Worm (Caenorhabditis elegans) whole organism, young adult: ENCODE measurements around the gene idpa-2.

Experiments
- B0035.1 ChIP-seq: sonication (generic microtip); optimal IDR thresholded peaks from 2 replicates; lab custom pipeline; 2016; ENCODE audit warnings: missing genetic modification characterization, mild to moderate bottlenecking, missing compliant biosample characterization, missing genotype, missing genetic modification reagents
- C06A6.2 ChIP-seq: fragments of 200-800 bp; sonication (Bioruptor generic); conservative IDR thresholded peaks from 2 replicates; pipeline ENCODE4 v1.3.6; 2022; ENCODE audit warnings: missing genetic modification characterization, missing compliant biosample characterization
- F22D6.2 ChIP-seq: sonication (generic microtip); optimal IDR thresholded peaks from 2 replicates; lab custom pipeline; 2016; ENCODE audit warnings: mild to moderate bottlenecking, missing genetic modification characterization, missing compliant biosample characterization
- F33H1.4 ChIP-seq: fragments of 200-800 bp; sonication (Bioruptor generic); IDR thresholded peaks from 2 replicates; pipeline ENCODE4 v1.3.6; 2022; ENCODE audit warnings: missing genetic modification reagents, missing genetic modification characterization, missing compliant biosample characterization
- F52B5.7 ChIP-seq: sonication (generic microtip); optimal IDR thresholded peaks from 2 replicates; lab custom pipeline; 2016; ENCODE audit warnings: mild to moderate bottlenecking, missing genetic modification characterization, missing compliant biosample characterization
- K11D2.4 ChIP-seq: fragments of 200-800 bp; sonication (Bioruptor generic); IDR thresholded peaks from 2 replicates; pipeline ENCODE4 v1.3.6; 2022; ENCODE audit warnings: missing genetic modification reagents, missing genetic modification characterization, missing compliant biosample characterization
- K12H6.12 ChIP-seq: fragments of 200-800 bp; sonication (Bioruptor generic); optimal IDR thresholded peaks from 2 replicates; lab custom pipeline; 2018; ENCODE audit warnings: mild to moderate bottlenecking, missing genetic modification characterization, missing compliant biosample characterization
- Y53G8AR.9 ChIP-seq: fragments of 200-800 bp; sonication (Bioruptor generic); conservative IDR thresholded peaks from 2 replicates; pipeline ENCODE4 v1.3.6; 2022; ENCODE audit warnings: missing genetic modification reagents, missing genetic modification characterization, missing compliant biosample characterization
- ZK185.1 ChIP-seq: sonication (generic microtip); optimal IDR thresholded peaks from 2 replicates; lab custom pipeline; 2016; ENCODE audit warnings: mild to moderate bottlenecking, missing genetic modification characterization, missing compliant biosample characterization; ENCODE audit not compliant: poor library complexity, severe bottlenecking
- ama-1 ChIP-seq, 3 experiments: fragments of 150-350 bp in 1 of 3; sonication (generic microtip) in 2 of 3; optimal IDR thresholded peaks; 2 replicates each; lab custom pipeline; 2014 to 2018; ENCODE audit warnings: missing biosample characterization in 2 of 3, missing genetic modification characterization in 2 of 3, missing genetic modification reagents in 2 of 3
- athp-1 ChIP-seq: sonication (generic microtip); optimal IDR thresholded peaks from 2 replicates; lab custom pipeline; 2017; ENCODE audit warnings: mild to moderate bottlenecking, missing genetic modification characterization, missing compliant biosample characterization
- attf-5 ChIP-seq: fragments of 200-800 bp; sonication (Bioruptor generic); optimal IDR thresholded peaks from 2 replicates; lab custom pipeline; 2018; ENCODE audit warnings: mild to moderate bottlenecking, missing genetic modification characterization, missing compliant biosample characterization
- attf-6 ChIP-seq: fragments of 200-800 bp; sonication (Bioruptor generic); IDR thresholded peaks from 2 replicates; pipeline ENCODE4 v1.3.6; 2022; ENCODE audit warnings: missing genetic modification reagents, missing genetic modification characterization, missing compliant biosample characterization
- ccch-3 ChIP-seq: fragments of 200-800 bp; sonication (Bioruptor generic); optimal IDR thresholded peaks from 2 replicates; lab custom pipeline; 2018; ENCODE audit warnings: mild to moderate bottlenecking, missing genetic modification characterization, missing compliant biosample characterization
- cebp-1 ChIP-seq, 2 experiments: fragments of 200-800 bp in 1 of 2; sonication (Bioruptor generic) in 1 of 2; sonication (generic microtip) in 1 of 2; IDR thresholded peaks in 1 of 2; optimal IDR thresholded peaks in 1 of 2; 2 replicates each; pipeline versions ENCODE4 v1.3.6 to Lab custom; 2017 to 2022; ENCODE audit warnings: missing compliant biosample characterization in 2 of 2, missing genetic modification characterization in 2 of 2, mild to moderate bottlenecking in 1 of 2, missing genetic modification reagents in 1 of 2, moderate library complexity in 1 of 2
- ceh-58 ChIP-seq: fragments of 200-800 bp; sonication (Bioruptor generic); IDR thresholded peaks from 2 replicates; pipeline ENCODE4 v1.3.6; 2022; ENCODE audit warnings: missing genetic modification characterization, missing compliant biosample characterization
- dox-1 ChIP-seq: fragments of 200-800 bp; sonication (Bioruptor generic); IDR thresholded peaks from 2 replicates; pipeline ENCODE4 v1.3.6; 2022; ENCODE audit warnings: missing genetic modification reagents, missing genetic modification characterization, missing compliant biosample characterization
- dpl-1 ChIP-seq: fragments of 150-350 bp; optimal IDR thresholded peaks from 2 replicates; lab custom pipeline; 2014; ENCODE audit warnings: missing biosample characterization, missing genetic modification reagents, missing genetic modification characterization
- efl-1 ChIP-seq: fragments of 150-350 bp; optimal IDR thresholded peaks from 2 replicates; lab custom pipeline; 2014; ENCODE audit warnings: missing biosample characterization, missing genetic modification reagents, missing genetic modification characterization
- him-1 ChIP-seq: sonication (generic microtip); optimal IDR thresholded peaks from 2 replicates; lab custom pipeline; 2016; ENCODE audit warnings: missing genotype, missing genetic modification reagents, missing genetic modification characterization, missing compliant biosample characterization
- hlh-12 ChIP-seq: sonication (generic microtip); optimal IDR thresholded peaks from 2 replicates; lab custom pipeline; 2016; ENCODE audit warnings: missing genetic modification characterization, missing compliant biosample characterization
- hmg-1.2 ChIP-seq: fragments of 200-800 bp; sonication (Bioruptor generic); IDR thresholded peaks from 2 replicates; pipeline ENCODE4 v1.3.6; 2022; ENCODE audit warnings: missing genetic modification reagents, missing genetic modification characterization, missing compliant biosample characterization
- lag-1 ChIP-seq: fragments of 200-800 bp; sonication (Bioruptor generic); IDR thresholded peaks from 2 replicates; pipeline ENCODE4 v1.3.6; 2022; ENCODE audit warnings: missing genetic modification reagents, missing genetic modification characterization, missing compliant biosample characterization
- let-607 ChIP-seq, 2 experiments: fragments of 200-800 bp in 1 of 2; sonication (Bioruptor generic) in 1 of 2; sonication (generic microtip) in 1 of 2; optimal IDR thresholded peaks; 2 replicates each; lab custom pipeline; 2016 to 2018; ENCODE audit warnings: mild to moderate bottlenecking in 2 of 2, missing compliant biosample characterization in 2 of 2, missing genetic modification characterization in 2 of 2, moderate library complexity in 2 of 2, missing genotype in 1 of 2
- lin-35 ChIP-seq, 3 experiments: fragments of 150-350 bp in 2 of 3; sonication (generic microtip) in 1 of 3; optimal IDR thresholded peaks; 2 replicates each; lab custom pipeline; 2014 to 2018; ENCODE audit warnings: missing biosample characterization in 3 of 3, missing genetic modification characterization in 3 of 3, missing genetic modification reagents in 3 of 3
- lin-40 ChIP-seq: sonication (generic microtip); optimal IDR thresholded peaks from 2 replicates; lab custom pipeline; 2016; ENCODE audit warnings: missing genetic modification characterization, mild to moderate bottlenecking, missing compliant biosample characterization, missing genotype, missing genetic modification reagents
- lsl-1 ChIP-seq: fragments of 200-800 bp; sonication (Bioruptor generic); optimal IDR thresholded peaks from 2 replicates; lab custom pipeline; 2018; ENCODE audit warnings: mild to moderate bottlenecking, missing genetic modification characterization, moderate library complexity, missing compliant biosample characterization
- mcd-1 ChIP-seq: fragments of 200-800 bp; sonication (Bioruptor generic); IDR thresholded peaks from 2 replicates; pipeline ENCODE4 v1.3.6; 2022; ENCODE audit warnings: missing genetic modification reagents, missing genetic modification characterization, missing compliant biosample characterization
- nfya-1 ChIP-seq: sonication (generic microtip); optimal IDR thresholded peaks from 2 replicates; lab custom pipeline; 2017; ENCODE audit warnings: antibody characterized with exemption, missing compliant biosample characterization, missing genetic modification characterization, borderline replicate concordance; ENCODE audit not compliant: insufficient read depth
- nfyb-1 ChIP-seq: fragments of 200-800 bp; sonication (Bioruptor generic); IDR thresholded peaks from 2 replicates; pipeline ENCODE4 v1.3.6; 2022; ENCODE audit warnings: missing genetic modification reagents, missing genetic modification characterization, missing compliant biosample characterization
- nhr-179 ChIP-seq: sonication (generic microtip); optimal IDR thresholded peaks from 2 replicates; lab custom pipeline; 2016; ENCODE audit warnings: mild to moderate bottlenecking, missing genetic modification characterization, missing compliant biosample characterization
- nhr-80 ChIP-seq: sonication (generic microtip); optimal IDR thresholded peaks from 2 replicates; lab custom pipeline; 2016; ENCODE audit warnings: missing genetic modification characterization, missing compliant biosample characterization
- rcor-1 ChIP-seq: fragments of 200-800 bp; sonication (Bioruptor generic); IDR thresholded peaks from 2 replicates; pipeline ENCODE4 v1.3.6; 2022; ENCODE audit warnings: missing genetic modification reagents, missing genetic modification characterization, missing compliant biosample characterization
- repo-1 ChIP-seq: sonication (generic microtip); optimal IDR thresholded peaks from 2 replicates; lab custom pipeline; 2017; ENCODE audit warnings: mild to moderate bottlenecking, missing genetic modification characterization, missing compliant biosample characterization
- snpc-1.1 ChIP-seq: sonication (generic microtip); optimal IDR thresholded peaks from 2 replicates; lab custom pipeline; 2017; ENCODE audit warnings: missing genetic modification characterization, mild to moderate bottlenecking, missing compliant biosample characterization, antibody characterized with exemption, moderate library complexity, missing genotype, missing genetic modification reagents; ENCODE audit not compliant: insufficient read depth
- snpc-1.3 ChIP-seq: sonication (generic microtip); optimal IDR thresholded peaks from 2 replicates; lab custom pipeline; 2017; ENCODE audit warnings: missing genetic modification characterization, mild to moderate bottlenecking, missing compliant biosample characterization, antibody characterized with exemption, moderate library complexity, missing genotype, missing genetic modification reagents; ENCODE audit not compliant: insufficient read depth
- snpc-4 ChIP-seq, 5 experiments: fragments of 150-350 bp in 1 of 5; sonication (generic microtip) in 4 of 5; optimal IDR thresholded peaks; 2 replicates each; lab custom pipeline; 2014 to 2018; ENCODE audit warnings: missing genetic modification characterization in 5 of 5, missing biosample characterization in 3 of 5, antibody characterized with exemption in 2 of 5, mild to moderate bottlenecking in 2 of 5, missing compliant biosample characterization in 2 of 5, missing genotype in 2 of 5, moderate library complexity in 2 of 5, missing genetic modification reagents in 1 of 5
- tbp1 ChIP-seq: fragments of 200-800 bp; sonication (Bioruptor generic); optimal IDR thresholded peaks from 2 replicates; lab custom pipeline; 2018; ENCODE audit warnings: mild to moderate bottlenecking, missing genetic modification characterization, missing compliant biosample characterization
- tbx-9 ChIP-seq: sonication (generic microtip); optimal IDR thresholded peaks from 2 replicates; lab custom pipeline; 2016; ENCODE audit warnings: borderline replicate concordance, missing genetic modification characterization, inconsistent platforms, missing compliant biosample characterization
- ztf-22 ChIP-seq: fragments of 200-800 bp; sonication (Bioruptor generic); optimal IDR thresholded peaks from 2 replicates; lab custom pipeline; 2018; ENCODE audit warnings: mild to moderate bottlenecking, missing genetic modification characterization, moderate library complexity, missing compliant biosample characterization
- ztf-26 ChIP-seq: sonication (generic microtip); optimal IDR thresholded peaks from 2 replicates; lab custom pipeline; 2017; ENCODE audit warnings: missing genetic modification characterization, missing compliant biosample characterization
- ztf-28 ChIP-seq: fragments of 200-800 bp; sonication (Bioruptor generic); IDR thresholded peaks from 2 replicates; pipeline ENCODE4 v1.3.6; 2022; ENCODE audit warnings: missing genetic modification reagents, missing genetic modification characterization, missing compliant biosample characterization

idpa-2 gene

ce11 chrII:8787376-8787775 is 5.2 kb downstream of the idpa-2 start (continued):
- TF ChIP-seq K12H6.12 (tag; lab: Kevin White, UChicago) (peak; percentile 78), Y53G8AR.9 (peak; percentile 66), C06A6.2 (GFP tag; lab: Robert Waterston, UW) (peak; percentile 75), him-1 (tag; lab: Kevin White, UChicago) (no peak), tbp1 (peak; percentile 62), efl-1 (GFP tag; lab: Kevin White, UChicago) (no peak), hlh-12 (tag; lab: Kevin White, UChicago) (no peak)

- no peak for TF ChIP-seq attf-6 (GFP tag; lab: Robert Waterston, UW)
- TF ChIP-seq F52B5.7 (tag; lab: Kevin White, UChicago): no peak
- TF ChIP-seq nfya-1 (tag; lab: Kevin White, UChicago): no peak
- TF ChIP-seq ztf-22: no peak
- no peak for TF ChIP-seq dpl-1
- no peak for TF ChIP-seq F22D6.2 (tag; lab: Kevin White, UChicago)
- no peak for TF ChIP-seq ccch-3
- no peak for TF ChIP-seq ztf-26
- TF ChIP-seq nhr-80 (tag; lab: Kevin White, UChicago): no peak
- TF ChIP-seq rcor-1 (GFP tag; lab: Robert Waterston, UW): no peak
- TF ChIP-seq nfyb-1: peak; percentile 45; the same call in 1 of the 2 replicates
- TF ChIP-seq hmg-1.2 (GFP tag; lab: Robert Waterston, UW): 0 out of 2 replicates have a peak, but pooled peaks have one; percentile 6
- TF ChIP-seq B0035.1: no peak
- TF ChIP-seq lin-35 (GFP tag; optimal IDR thresholded peaks at IDR 0.05; lab: Kevin White, UChicago): peak in 1 of 3 experiments; percentile 58
- TF ChIP-seq ZK185.1 (tag; lab: Kevin White, UChicago): peak; percentile 22
- TF ChIP-seq ama-1 (optimal IDR thresholded peaks at IDR 0.05; lab: Kevin White, UChicago): no peak
- TF ChIP-seq ama-1 (GFP tag; optimal IDR thresholded peaks at IDR 0.05; lab: Kevin White, UChicago): peak in 1 of 2 experiments; percentile 33
- TF ChIP-seq K12H6.12 (tag; lab: Kevin White, UChicago): peak; percentile 26
- no peak for TF ChIP-seq cebp-1 (GFP tag; IDR thresholded peaks at IDR 0.05; lab: Robert Waterston, UW)
- TF ChIP-seq cebp-1 (tag; optimal IDR thresholded peaks at IDR 0.05; lab: Kevin White, UChicago): peak; percentile 21
- TF ChIP-seq repo-1 (tag; lab: Kevin White, UChicago): peak; percentile 24
- no peak for TF ChIP-seq athp-1 (tag; lab: Kevin White, UChicago)
- TF ChIP-seq snpc-4 (GFP tag; optimal IDR thresholded peaks at IDR 0.05; lab: Kevin White, UChicago): no peak
- peak in 1 of 4 experiments; percentile 27 for TF ChIP-seq snpc-4 (tag; optimal IDR thresholded peaks at IDR 0.05; lab: Kevin White, UChicago)
- TF ChIP-seq, all 124 proteins: peak for 9
These were observed 6.7 kb downstream of the idpa-2 start for ce11 chrII:8785875-8786274.

- TF ChIP-seq F33H1.4 (no peak), hmg-1.2 (GFP tag; lab: Robert Waterston, UW) (peak; percentile 4; the same call in 1 of the 2 replicates), lsl-1 (no peak), nhr-179 (tag; lab: Kevin White, UChicago) (no peak), lin-40 (peak; percentile 7), ztf-28 (no peak), snpc-1.1 (tag; lab: Kevin White, UChicago) (no peak), let-607 (tag; optimal IDR thresholded peaks at IDR 0.05; lab: Kevin White, UChicago) (peak in 1 of 2 experiments; percentile 29), K11D2.4 (GFP tag; lab: Robert Waterston, UW) (no peak), lin-35 (GFP tag; optimal IDR thresholded peaks at IDR 0.05; lab: Kevin White, UChicago) (no peak), snpc-1.3 (no peak), ceh-58 (GFP tag; lab: Robert Waterston, UW) (no peak), mcd-1 (peak; percentile 34; the same call in 1 of the 2 replicates), lag-1 (GFP tag; lab: Robert Waterston, UW) (no peak), tbx-9 (tag; lab: Kevin White, UChicago) (no peak), attf-5 (GFP tag; lab: Kevin White, UChicago) (peak; percentile 27), dox-1 (GFP tag; lab: Robert Waterston, UW) (peak; percentile 40; the same call in 1 of the 2 replicates), Y53G8AR.9 (no peak), K12H6.12 (tag; lab: Kevin White, UChicago) (peak; percentile 11)
These were observed 8.2 kb downstream of the idpa-2 start for ce11 chrII:8784235-8784928.
